Worm (Caenorhabditis elegans) whole organism, early embryonic: ENCODE results near the gene ttc-4.
A peak's percentile ranks its signal among the peaks of the same experiment; 100 is the strongest.

Source experiments
- B0310.2 ChIP-seq: sonication (generic microtip); optimal IDR thresholded peaks from 2 replicates; lab custom pipeline; 2016; ENCODE audit warnings: mild to moderate bottlenecking, missing genetic modification characterization, missing compliant biosample characterization
- F13C5.2 ChIP-seq: sonication (generic microtip); optimal IDR thresholded peaks from 2 replicates; lab custom pipeline; 2017; ENCODE audit warnings: mild to moderate bottlenecking, missing genetic modification characterization, inconsistent platforms, missing compliant biosample characterization
- aly-1 ChIP-seq: sonication (generic microtip); optimal IDR thresholded peaks from 2 replicates; lab custom pipeline; 2016; ENCODE audit warnings: missing genetic modification characterization, missing compliant biosample characterization
- ama-1 ChIP-seq: fragments of 150-350 bp; optimal IDR thresholded peaks from 2 replicates; lab custom pipeline; 2014
- ceh-13 ChIP-seq: fragments of 200-800 bp; sonication (Bioruptor generic); optimal IDR thresholded peaks from 2 replicates; lab custom pipeline; 2018; ENCODE audit warnings: mild to moderate bottlenecking, missing genetic modification characterization, missing compliant biosample characterization
- ceh-36 ChIP-seq: sonication (generic microtip); optimal IDR thresholded peaks from 2 replicates; lab custom pipeline; 2016; ENCODE audit warnings: missing genetic modification characterization, inconsistent platforms, missing compliant biosample characterization
- flt-1 ChIP-seq: fragments of 200-800 bp; sonication (Bioruptor generic); IDR thresholded peaks from 2 replicates; pipeline ENCODE4 v1.3.6; 2022; ENCODE audit warnings: missing genetic modification characterization, missing compliant biosample characterization
- hmbx-1 ChIP-seq: sonication (generic microtip); optimal IDR thresholded peaks from 2 replicates; lab custom pipeline; 2016; ENCODE audit warnings: mild to moderate bottlenecking, missing genetic modification characterization, missing compliant biosample characterization
- scrt-1 ChIP-seq: fragments of 200-800 bp; sonication (Bioruptor generic); IDR thresholded peaks from 2 replicates; pipeline ENCODE4 v1.3.6; 2022; ENCODE audit warnings: missing genetic modification characterization, missing compliant biosample characterization
- sea-1 ChIP-seq: fragments of 200-800 bp; sonication (Bioruptor generic); conservative IDR thresholded peaks from 2 replicates; pipeline ENCODE4 v1.3.6; 2022; ENCODE audit warnings: missing genetic modification characterization, missing compliant biosample characterization

DNA sequence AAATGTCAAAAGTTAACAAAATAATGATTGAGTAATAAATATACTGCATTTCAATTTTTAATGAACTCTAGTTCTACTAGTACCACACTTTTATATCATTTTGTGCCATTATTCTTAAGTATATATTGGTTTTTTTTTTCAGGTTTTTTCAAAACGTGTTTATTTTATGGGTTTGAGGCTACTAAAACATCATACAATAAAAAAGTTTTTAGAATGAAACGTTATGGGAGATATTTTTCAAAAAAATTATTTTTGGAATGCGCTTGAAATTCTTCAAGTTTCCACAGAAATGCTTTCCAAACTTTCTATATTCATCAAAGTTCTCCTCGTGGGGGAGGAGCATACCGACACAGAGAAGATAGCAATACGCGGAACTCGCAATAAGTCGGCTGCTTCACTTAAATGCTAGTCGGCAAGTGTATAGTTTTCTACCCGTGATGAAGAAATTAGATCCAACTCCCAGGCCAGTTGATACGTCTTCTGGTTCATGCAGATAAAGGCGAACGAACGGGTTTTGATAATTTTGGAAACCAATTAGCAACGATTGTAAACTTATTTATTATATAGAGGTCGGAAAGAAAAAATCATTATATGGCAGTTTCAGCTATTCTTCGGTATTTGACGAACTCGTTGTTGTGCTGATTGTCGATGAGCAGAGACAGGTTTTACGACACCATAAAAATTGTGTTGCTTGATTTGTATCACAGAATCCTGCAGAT is 5.0 kb downstream of the ttc-4 start, which contains the start of gene C17G10.10:
- no peak for TF ChIP-seq ceh-13
- no peak for TF ChIP-seq ama-1 (lab: Kevin White, UChicago)
- TF ChIP-seq flt-1 (GFP tag; lab: Robert Waterston, UW), result no peak
- TF ChIP-seq ceh-36, result no peak
- TF ChIP-seq F13C5.2 (tag; lab: Kevin White, UChicago), result no peak
- no peak for TF ChIP-seq scrt-1
- no peak for TF ChIP-seq B0310.2 (tag; lab: Kevin White, UChicago)
- TF ChIP-seq aly-1 (tag; lab: Kevin White, UChicago), result no peak
- no peak for TF ChIP-seq hmbx-1 (tag; lab: Kevin White, UChicago)
- 0 out of 2 replicates have a peak, but pooled peaks have one; percentile 38 for TF ChIP-seq sea-1 (GFP tag; lab: Robert Waterston, UW)
